Fruit fly (Drosophila melanogaster): ENCODE results near the gene CG5282.

Gene CG5282

DNA sequence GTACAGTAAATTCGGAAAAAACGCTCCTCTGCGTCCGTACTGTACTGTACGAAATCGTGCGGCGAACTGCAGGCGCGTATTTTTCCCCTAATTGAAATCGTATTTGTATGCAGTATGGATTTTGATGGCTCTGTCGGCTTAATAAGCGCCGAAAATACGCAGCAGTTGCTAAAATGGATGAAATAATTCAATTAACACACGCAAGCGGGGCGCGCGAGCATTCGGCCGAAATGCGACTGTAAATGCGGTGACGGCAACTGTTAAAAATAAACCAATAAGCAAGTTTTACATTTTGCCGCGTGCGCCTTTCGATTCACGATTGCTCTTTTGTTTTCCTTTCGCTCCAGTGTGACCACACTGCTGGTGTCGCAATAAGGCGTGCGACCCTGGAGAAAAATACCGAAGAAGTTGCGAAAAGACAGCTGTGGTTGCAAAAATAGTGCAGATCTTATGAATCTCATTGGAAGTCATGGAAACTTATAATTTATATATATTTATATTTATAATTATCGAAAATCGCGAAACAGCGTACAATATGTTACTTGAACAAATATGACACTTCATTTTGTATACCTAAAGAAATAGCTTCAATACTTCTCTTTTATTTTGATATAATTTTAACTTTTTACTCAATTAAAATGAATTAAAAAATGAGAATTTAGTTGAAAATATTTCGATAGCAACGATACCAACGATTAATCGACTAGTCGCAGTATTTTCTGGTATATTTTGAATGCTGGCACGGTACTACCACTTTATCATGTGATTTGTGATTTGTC is 47.3 kb upstream of the CG5282 start, which contains the start of the genes CG32428 and CG5969 (continued):
- TF ChIP-seq Dip3 (GFP tag; optimal IDR thresholded peaks at IDR 0.05), result peak; percentile 9
- TF ChIP-seq Nf-YA (GFP tag; IDR thresholded peaks at IDR 0.05), result no peak
- no peak for TF ChIP-seq Trl (optimal IDR thresholded peaks at IDR 0.05)
- TF ChIP-seq Trl (GFP tag; optimal IDR thresholded peaks at IDR 0.05), result no peak
- TF ChIP-seq Dad (GFP tag; optimal IDR thresholded peaks at IDR 0.05), result no peak
- peak; percentile 84 for TF ChIP-seq CG32532 (GFP tag; IDR thresholded peaks at IDR 0.05)
- TF ChIP-seq CG10267 (tag; optimal IDR thresholded peaks at IDR 0.05), result peak; percentile 60
- peak; percentile 12; the same call in 1 of the 2 replicates for TF ChIP-seq CG4404 (GFP tag; IDR thresholded peaks at IDR 0.05)
- 0 out of 2 replicates have a peak, but pooled peaks have one; percentile 14 for TF ChIP-seq sens-2 (GFP tag; IDR thresholded peaks at IDR 0.05)
- peak; percentile 53 for TF ChIP-seq Hr3 (GFP tag; optimal IDR thresholded peaks at IDR 0.05)
- peak in 1 of 2 experiments; percentile 35 for TF ChIP-seq bsh (GFP tag; optimal IDR thresholded peaks at IDR 0.05)
- TF ChIP-seq Ptx1 (GFP tag; IDR thresholded peaks at IDR 0.05), result peak; percentile 70
- no peak for TF ChIP-seq Atf-2 (GFP tag; optimal IDR thresholded peaks at IDR 0.05)
- no peak for TF ChIP-seq Gsc (GFP tag; IDR thresholded peaks at IDR 0.05)
- no peak for TF ChIP-seq CG4360 (GFP tag; IDR thresholded peaks at IDR 0.05)
- TF ChIP-seq MBD-R2 (GFP tag; IDR thresholded peaks at IDR 0.05), result no peak; the same call in 1 of the 2 replicates
- TF ChIP-seq CG2889 (GFP tag; IDR thresholded peaks at IDR 0.05), result no peak; the same call in 2 of the 3 replicates
- TF ChIP-seq sc (optimal IDR thresholded peaks at IDR 0.05), result no peak
- TF ChIP-seq sc (GFP tag; optimal IDR thresholded peaks at IDR 0.05), result no peak
- peak; percentile 96 for TF ChIP-seq CG14710 (tag; optimal IDR thresholded peaks at IDR 0.05)
- no peak for TF ChIP-seq CG33557 (GFP tag; optimal IDR thresholded peaks at IDR 0.05)
- TF ChIP-seq CG2875 (GFP tag; optimal IDR thresholded peaks at IDR 0.05), result no peak
- TF ChIP-seq twi (tag; optimal IDR thresholded peaks at IDR 0.05), result peak; percentile 14
- TF ChIP-seq CG17912 (GFP tag; optimal IDR thresholded peaks at IDR 0.05), result no peak
- no peak for TF ChIP-seq bab2 (GFP tag; optimal IDR thresholded peaks at IDR 0.05)
- TF ChIP-seq nau (GFP tag; optimal IDR thresholded peaks at IDR 0.05), result no peak
- TF ChIP-seq Taf1 (GFP tag; IDR thresholded peaks at IDR 0.05), result peak; percentile 49
- TF ChIP-seq lilli (GFP tag; optimal IDR thresholded peaks at IDR 0.05), result peak; percentile 34
- no peak for TF ChIP-seq pnt (GFP tag; optimal IDR thresholded peaks at IDR 0.05)
- no peak for TF ChIP-seq CG18011 (GFP tag; optimal IDR thresholded peaks at IDR 0.05)
- TF ChIP-seq bcd (GFP tag; optimal IDR thresholded peaks at IDR 0.05), result peak; percentile 56
- 0 out of 2 replicates have a peak, but pooled peaks have one; percentile 43 for TF ChIP-seq wdn (GFP tag; IDR thresholded peaks at IDR 0.05)
- TF ChIP-seq corto (GFP tag; optimal IDR thresholded peaks at IDR 0.05), result no peak
- no peak for TF ChIP-seq amos (GFP tag; IDR thresholded peaks at IDR 0.05; ENCODE audit: partially characterized antibody)
- peak; percentile 26 for TF ChIP-seq Blimp-1 (GFP tag; optimal IDR thresholded peaks at IDR 0.05)
- TF ChIP-seq CG4820 (GFP tag; optimal IDR thresholded peaks at IDR 0.05), result no peak
- TF ChIP-seq Max (GFP tag; optimal IDR thresholded peaks at IDR 0.05), result peak; percentile 45
- peak in 1 of 2 experiments; percentile 11 for TF ChIP-seq Eip74EF (GFP tag; optimal IDR thresholded peaks at IDR 0.05)
- peak; percentile 41; the same call in 1 of the 2 replicates for TF ChIP-seq CG11085 (GFP tag; IDR thresholded peaks at IDR 0.05)
- no peak for TF ChIP-seq CG11093 (GFP tag; IDR thresholded peaks at IDR 0.05)
- peak; percentile 70 for TF ChIP-seq CG2120 (GFP tag; optimal IDR thresholded peaks at IDR 0.05)
- TF ChIP-seq Dip2 (GFP tag; IDR thresholded peaks at IDR 0.05), result no peak
- TF ChIP-seq CG8089 (GFP tag; optimal IDR thresholded peaks at IDR 0.05), result no peak
- TF ChIP-seq chm (GFP tag; IDR thresholded peaks at IDR 0.05), result peak; percentile 46; the same call in 1 of the 2 replicates
- no peak for TF ChIP-seq Lpt (GFP tag; optimal IDR thresholded peaks at IDR 0.05)
- TF ChIP-seq Lim3 (GFP tag; IDR thresholded peaks at IDR 0.05), result no peak
- peak; percentile 52; the same call in 2 of the 3 replicates for TF ChIP-seq CG7357 (GFP tag; IDR thresholded peaks at IDR 0.05)
- no peak for TF ChIP-seq Scr (GFP tag; IDR thresholded peaks at IDR 0.05; ENCODE audit: partially characterized antibody)
- TF ChIP-seq CG14050 (GFP tag; IDR thresholded peaks at IDR 0.05), result peak; percentile 19; the same call in 1 of the 3 replicates
- TF ChIP-seq CG9876 (GFP tag; optimal IDR thresholded peaks at IDR 0.05), result no peak

Measured in whole organism, embryonic.